Worm (Caenorhabditis elegans): ENCODE results near the gene W08E12.2.

The W08E12.2 gene

ce11 chrIV:3265657-3266056, 40.0 kb upstream of the W08E12.2 start, which contains the start of gene T26C12.2:
Gene T26C12.2 (minus strand): TSS chrIV:3265757.
- TF ChIP-seq tbx-9 (tag; optimal IDR thresholded peaks at IDR 0.05; ENCODE audit: borderline replicate concordance): no peak
- no peak for TF ChIP-seq nhr-120 (GFP tag; IDR thresholded peaks at IDR 0.05)
- TF ChIP-seq akir-1 (GFP tag; optimal IDR thresholded peaks at IDR 0.05): no peak
- TF ChIP-seq hlh-12 (tag; optimal IDR thresholded peaks at IDR 0.05): no peak
- no peak for TF ChIP-seq cebp-2 (GFP tag; IDR thresholded peaks at IDR 0.05)
- TF ChIP-seq F49E8.2 (tag; optimal IDR thresholded peaks at IDR 0.05; ENCODE audit: insufficient read depth): no peak
- TF ChIP-seq hmg-20 (GFP tag; IDR thresholded peaks at IDR 0.05): no peak
- no peak for TF ChIP-seq F33H1.4 (GFP tag; IDR thresholded peaks at IDR 0.05)
- no peak for TF ChIP-seq lir-1 (GFP tag; conservative IDR thresholded peaks at IDR 0.05)
- TF ChIP-seq aptf-3 (GFP tag; IDR thresholded peaks at IDR 0.05): no peak

ce11 chrIV:3266841-3267240, 38.8 kb upstream of the W08E12.2 start:
- TF ChIP-seq ZK185.1 (tag; optimal IDR thresholded peaks at IDR 0.05; ENCODE audit: poor library complexity, severe bottlenecking) (no peak), hmg-20 (GFP tag; IDR thresholded peaks at IDR 0.05) (no peak), zfh-2 (GFP tag; conservative IDR thresholded peaks at IDR 0.05) (peak; percentile 64), die-1 (tag; optimal IDR thresholded peaks at IDR 0.05) (no peak), snpc-4 (GFP tag; optimal IDR thresholded peaks at IDR 0.05) (no peak), snpc-4 (tag; optimal IDR thresholded peaks at IDR 0.05) (peak in 3 of 4 experiments; percentile 25 to 79 (median 30)), sdz-38 (tag; optimal IDR thresholded peaks at IDR 0.05) (no peak)

- TF ChIP-seq snpc-1.3 (tag; optimal IDR thresholded peaks at IDR 0.05; ENCODE audit: insufficient read depth) (no peak), F49E8.2 (tag; optimal IDR thresholded peaks at IDR 0.05; ENCODE audit: insufficient read depth) (no peak), pbrm-1 (GFP tag; IDR thresholded peaks at IDR 0.05) (no peak), cebp-2 (GFP tag; IDR thresholded peaks at IDR 0.05) (no peak), nhr-27 (tag; optimal IDR thresholded peaks at IDR 0.05) (no peak), ztf-18 (tag; optimal IDR thresholded peaks at IDR 0.05) (no peak), lin-35 (GFP tag; optimal IDR thresholded peaks at IDR 0.05) (no peak)
Observed at ce11 chrIV:3267581-3267980, 38.1 kb upstream of the W08E12.2 start, which contains the start of gene clec-173. Gene clec-173 (minus strand): TSS chrIV:3267681.

- TF ChIP-seq ccch-3 (GFP tag; optimal IDR thresholded peaks at IDR 0.05): no peak
- TF ChIP-seq rec-8 (tag; optimal IDR thresholded peaks at IDR 0.05): no peak
- no peak for TF ChIP-seq nhr-120 (GFP tag; IDR thresholded peaks at IDR 0.05)
Observed at ce11 chrIV:3271342-3271741, 34.3 kb upstream of the W08E12.2 start.

- no peak for TF ChIP-seq tbp1 (GFP tag; optimal IDR thresholded peaks at IDR 0.05)
- TF ChIP-seq akir-1 (GFP tag; optimal IDR thresholded peaks at IDR 0.05): no peak
- TF ChIP-seq lag-1 (GFP tag; IDR thresholded peaks at IDR 0.05): no peak
- no peak for TF ChIP-seq snpc-3.4 (tag; optimal IDR thresholded peaks at IDR 0.05)
- TF ChIP-seq dpff-1 (tag; optimal IDR thresholded peaks at IDR 0.05): no peak
- TF ChIP-seq unc-130 (GFP tag; optimal IDR thresholded peaks at IDR 0.05): no peak
- TF ChIP-seq let-526 (GFP tag; IDR thresholded peaks at IDR 0.05): no peak
- no peak for TF ChIP-seq hmg-1.2 (GFP tag; IDR thresholded peaks at IDR 0.05)
- TF ChIP-seq lsl-1 (GFP tag; optimal IDR thresholded peaks at IDR 0.05): no peak
- TF ChIP-seq attf-5 (GFP tag; optimal IDR thresholded peaks at IDR 0.05): no peak
- TF ChIP-seq ztf-3 (GFP tag; optimal IDR thresholded peaks at IDR 0.05): no peak
- TF ChIP-seq ztf-22 (GFP tag; optimal IDR thresholded peaks at IDR 0.05): no peak
- no peak for TF ChIP-seq F33H1.4 (GFP tag; IDR thresholded peaks at IDR 0.05)
- no peak for TF ChIP-seq ama-1 (optimal IDR thresholded peaks at IDR 0.05)
- no peak for TF ChIP-seq ama-1 (GFP tag; optimal IDR thresholded peaks at IDR 0.05)
Observed at ce11 chrIV:3273295-3273694, 32.4 kb upstream of the W08E12.2 start, which contains the start of gene T26C12.3. Gene T26C12.3 (minus strand): TSS chrIV:3273395.

All from whole organism, young adult.